Fruit fly (Drosophila melanogaster) S2 (cell line): Measurements from ENCODE around the gene Cpr64Ad.

Source experiments
- CG8478 ChIP-seq: fragments of >200 bp; optimal IDR thresholded peaks from 2 replicates; lab custom pipeline; 2018
- CTCF ChIP-seq, 2 experiments: fragments of >200 bp; optimal IDR thresholded peaks; 2 replicates each; lab custom pipeline; 2018

dm6 chr3L:4261177-4261576 lies 46.0 kb downstream of the Cpr64Ad start:
- TF ChIP-seq CTCF (optimal IDR thresholded peaks at IDR 0.05; lab: Kevin White, UChicago) (no peak), CG8478 (lab: Kevin White, UChicago) (no peak)
